Fruit fly (Drosophila melanogaster) whole organism, embryonic: ENCODE data around the gene CG7650.
A peak's percentile ranks its signal among the peaks of the same experiment; 100 is the strongest.

Experiments used
- Abd-B ChIP-seq: fragments of 200-800 bp; sonication (Bioruptor generic); optimal IDR thresholded peaks from 2 replicates; lab custom pipeline; 2018; ENCODE audit warnings: missing biosample characterization, mild to moderate bottlenecking, missing genetic modification characterization, moderate library complexity
- Awh ChIP-seq: fragments of 200-800 bp; sonication (Bioruptor generic); IDR thresholded peaks from 2 replicates; pipeline ENCODE4, ENCODE4 v1.3.6; 2022; ENCODE audit warnings: missing biosample characterization, missing genetic modification characterization
- CG10267 ChIP-seq: fragments of 200-800 bp; sonication (Bioruptor generic); optimal IDR thresholded peaks from 2 replicates; lab custom pipeline; 2018; ENCODE audit warnings: missing biosample characterization, mild to moderate bottlenecking, missing genetic modification characterization, moderate library complexity
- CG10543 ChIP-seq: fragments of 200-800 bp; sonication (Bioruptor generic); optimal IDR thresholded peaks from 3 replicates; lab custom pipeline; 2017; ENCODE audit warnings: missing biosample characterization, mild to moderate bottlenecking, missing genetic modification characterization, moderate library complexity
- CG12299 ChIP-seq: fragments of 200-800 bp; sonication (Bioruptor generic); optimal IDR thresholded peaks from 2 replicates; lab custom pipeline; 2018; ENCODE audit warnings: missing biosample characterization, mild to moderate bottlenecking, missing genetic modification characterization
- CG13123 ChIP-seq: fragments of 200-800 bp; sonication (Bioruptor generic); optimal IDR thresholded peaks from 2 replicates; lab custom pipeline; 2016; ENCODE audit warnings: missing biosample characterization, missing genetic modification characterization
- CG13894 ChIP-seq: fragments of 200-800 bp; sonication (Bioruptor generic); optimal IDR thresholded peaks from 3 replicates; lab custom pipeline; 2018; ENCODE audit warnings: missing biosample characterization, mild to moderate bottlenecking, missing genetic modification characterization, moderate library complexity
- CG14965 ChIP-seq: fragments of 200-800 bp; sonication (Bioruptor generic); optimal IDR thresholded peaks from 2 replicates; lab custom pipeline; 2016; ENCODE audit warnings: missing biosample characterization, missing genetic modification characterization, borderline replicate concordance
- CG17328 ChIP-seq: fragments of 200-800 bp; sonication (Bioruptor generic); IDR thresholded peaks from 2 replicates; pipeline ENCODE4 v1.3.6; 2022; ENCODE audit warnings: missing biosample characterization, missing genetic modification characterization
- CG17612 ChIP-seq: fragments of 200-800 bp; sonication (Bioruptor generic); IDR thresholded peaks from 2 replicates; pipeline ENCODE4 v1.3.6; 2022; ENCODE audit warnings: missing biosample characterization, missing genetic modification characterization
- CG18599 ChIP-seq: fragments of 200-800 bp; sonication (Bioruptor generic); optimal IDR thresholded peaks from 3 replicates; lab custom pipeline; 2017; ENCODE audit warnings: missing biosample characterization, missing genetic modification characterization, mild to moderate bottlenecking, moderate library complexity, missing genetic modification reagents
- CG32772 ChIP-seq: fragments of 200-800 bp; sonication (Bioruptor generic); IDR thresholded peaks from 2 replicates; pipeline ENCODE4 v1.3.6; 2022; ENCODE audit warnings: missing biosample characterization, missing genetic modification characterization
- CG34224 ChIP-seq: fragments of 200-800 bp; sonication (Bioruptor generic); IDR thresholded peaks from 3 replicates; pipeline ENCODE4 v1.3.6; 2022; ENCODE audit warnings: missing biosample characterization, missing genetic modification characterization; ENCODE audit not compliant: partially characterized antibody
- CG5245 ChIP-seq: fragments of 200-800 bp; sonication (Bioruptor generic); optimal IDR thresholded peaks from 3 replicates; lab custom pipeline; 2016; ENCODE audit warnings: missing biosample characterization, missing genetic modification characterization
- CG6272 ChIP-seq: fragments of 200-800 bp; sonication (Bioruptor generic); IDR thresholded peaks from 2 replicates; pipeline ENCODE4 v1.3.6; 2022; ENCODE audit warnings: missing biosample characterization, missing genetic modification characterization
- CG6654 ChIP-seq: fragments of 200-800 bp; sonication (Bioruptor generic); optimal IDR thresholded peaks from 2 replicates; lab custom pipeline; 2017; ENCODE audit warnings: missing biosample characterization, mild to moderate bottlenecking, missing genetic modification characterization
- CG7556 ChIP-seq: fragments of 200-800 bp; sonication (Bioruptor generic); optimal IDR thresholded peaks from 2 replicates; lab custom pipeline; 2017; ENCODE audit warnings: missing biosample characterization, mild to moderate bottlenecking, missing genetic modification characterization
- CG8089 ChIP-seq: fragments of 200-800 bp; sonication (Bioruptor generic); optimal IDR thresholded peaks from 3 replicates; lab custom pipeline; 2016; ENCODE audit warnings: missing biosample characterization, missing genetic modification characterization
- CTCF ChIP-seq: fragments of 200-800 bp; sonication (Bioruptor generic); optimal IDR thresholded peaks from 2 replicates; lab custom pipeline; 2017; ENCODE audit warnings: missing biosample characterization, mild to moderate bottlenecking, missing genetic modification characterization, moderate library complexity
- CoRest ChIP-seq: fragments of 200-800 bp; sonication (Bioruptor generic); optimal IDR thresholded peaks from 3 replicates; lab custom pipeline; 2018; ENCODE audit warnings: missing biosample characterization, mild to moderate bottlenecking, missing genetic modification characterization, moderate library complexity
- Dip2 ChIP-seq: fragments of 200-800 bp; sonication (Bioruptor generic); IDR thresholded peaks from 2 replicates; pipeline ENCODE4 v1.3.6; 2022; ENCODE audit warnings: missing biosample characterization, missing genetic modification characterization
- E2f2 ChIP-seq: fragments of 200-800 bp; sonication (Bioruptor generic); IDR thresholded peaks from 2 replicates; pipeline ENCODE4 v1.3.6; 2022; ENCODE audit warnings: missing biosample characterization, missing genetic modification characterization
- Elba2 ChIP-seq: fragments of 200-800 bp; sonication (Bioruptor generic); optimal IDR thresholded peaks from 3 replicates; lab custom pipeline; 2016; ENCODE audit warnings: missing biosample characterization, missing genetic modification characterization
- HHEX ChIP-seq: fragments of 200-800 bp; sonication (Bioruptor generic); optimal IDR thresholded peaks from 3 replicates; lab custom pipeline; 2017; ENCODE audit warnings: missing biosample characterization, mild to moderate bottlenecking, missing genetic modification characterization, missing genetic modification reagents
- HLHmδ ChIP-seq: fragments of 200-800 bp; sonication (Bioruptor generic); optimal IDR thresholded peaks from 2 replicates; lab custom pipeline; 2018; ENCODE audit warnings: missing biosample characterization, mild to moderate bottlenecking, missing genetic modification characterization, moderate library complexity
- MESR4 ChIP-seq: fragments of 200-800 bp; sonication (Bioruptor generic); optimal IDR thresholded peaks from 2 replicates; lab custom pipeline; 2018; ENCODE audit warnings: missing biosample characterization, mild to moderate bottlenecking, missing genetic modification characterization, moderate library complexity
- Med ChIP-seq: fragments of 200-800 bp; sonication (Bioruptor generic); peaks from one replicate; lab custom pipeline; 2016; ENCODE audit warnings: missing biosample characterization, missing genetic modification characterization, mild to moderate bottlenecking, inconsistent platforms, moderate library complexity
- PHDP ChIP-seq: fragments of 200-800 bp; sonication (Bioruptor generic); optimal IDR thresholded peaks from 3 replicates; lab custom pipeline; 2018; ENCODE audit warnings: missing biosample characterization, mild to moderate bottlenecking, missing genetic modification characterization, moderate library complexity
- Pdp1 ChIP-seq, 2 experiments: fragments of 200-800 bp; sonication (Bioruptor generic); optimal IDR thresholded peaks; 3 replicates each; lab custom pipeline; 2016; ENCODE audit warnings: missing biosample characterization in 2 of 2, missing genetic modification characterization in 2 of 2, mild to moderate bottlenecking in 1 of 2, moderate library complexity in 1 of 2
- Sry-δ ChIP-seq: fragments of 200-800 bp; sonication (Bioruptor generic); optimal IDR thresholded peaks from 2 replicates; lab custom pipeline; 2016; ENCODE audit warnings: missing biosample characterization, missing genetic modification characterization
- ara ChIP-seq: fragments of 200-800 bp; sonication (Bioruptor generic); IDR thresholded peaks from 2 replicates; pipeline ENCODE4 v1.3.6; 2022; ENCODE audit warnings: missing biosample characterization, missing genetic modification characterization
- bcd ChIP-seq: fragments of 200-800 bp; sonication (Bioruptor generic); optimal IDR thresholded peaks from 2 replicates; lab custom pipeline; 2017; ENCODE audit warnings: missing biosample characterization, mild to moderate bottlenecking, missing genetic modification characterization
- ci ChIP-seq: fragments of 200-800 bp; sonication (Bioruptor generic); IDR thresholded peaks from 3 replicates; pipeline ENCODE4 v1.3.6; 2022; ENCODE audit warnings: missing biosample characterization, missing genetic modification characterization
- crp ChIP-seq, 2 experiments: fragments of 200-800 bp; sonication (Bioruptor generic); optimal IDR thresholded peaks; 2 replicates in 1 of 2; 3 replicates in 1 of 2; lab custom pipeline; 2017; ENCODE audit warnings: missing biosample characterization in 2 of 2, missing genetic modification characterization in 2 of 2, mild to moderate bottlenecking in 1 of 2, moderate library complexity in 1 of 2
- dati ChIP-seq: fragments of 200-800 bp; sonication (Bioruptor generic); IDR thresholded peaks from 2 replicates; pipeline ENCODE4 v1.3.6; 2022; ENCODE audit warnings: missing biosample characterization, missing genetic modification characterization
- fd3F ChIP-seq: fragments of 200-800 bp; sonication (Bioruptor generic); optimal IDR thresholded peaks from 2 replicates; lab custom pipeline; 2018; ENCODE audit warnings: missing biosample characterization, mild to moderate bottlenecking, missing genetic modification characterization, moderate library complexity
- gfzf ChIP-seq: fragments of 200-800 bp; sonication (Bioruptor generic); optimal IDR thresholded peaks from 2 replicates; lab custom pipeline; 2016; ENCODE audit warnings: missing biosample characterization, mild to moderate bottlenecking, missing genetic modification characterization, moderate library complexity
- ham ChIP-seq: fragments of 200-800 bp; sonication (Bioruptor generic); IDR thresholded peaks from 2 replicates; pipeline ENCODE4 v1.3.6; 2022; ENCODE audit warnings: missing biosample characterization, missing genetic modification characterization
- inv ChIP-seq: fragments of 200-800 bp; sonication (Bioruptor generic); IDR thresholded peaks from 2 replicates; pipeline ENCODE4 v1.3.6; 2022; ENCODE audit warnings: missing biosample characterization, missing genetic modification characterization; ENCODE audit not compliant: partially characterized antibody
- lab ChIP-seq: fragments of 200-800 bp; sonication (Bioruptor generic); optimal IDR thresholded peaks from 3 replicates; lab custom pipeline; 2017; ENCODE audit warnings: missing biosample characterization, missing genetic modification characterization, mild to moderate bottlenecking, moderate library complexity, missing genetic modification reagents
- pnt ChIP-seq: fragments of 200-800 bp; sonication (Bioruptor generic); optimal IDR thresholded peaks from 3 replicates; lab custom pipeline; 2016; ENCODE audit warnings: missing biosample characterization, missing genetic modification characterization
- pzg ChIP-seq: fragments of 200-800 bp; sonication (Bioruptor generic); optimal IDR thresholded peaks from 3 replicates; lab custom pipeline; 2018; ENCODE audit warnings: missing biosample characterization, mild to moderate bottlenecking, missing genetic modification characterization, moderate library complexity
- ro ChIP-seq: fragments of 200-800 bp; sonication (Bioruptor generic); IDR thresholded peaks from 2 replicates; pipeline ENCODE4 v1.3.6; 2022; ENCODE audit warnings: missing biosample characterization, missing genetic modification characterization
- sim ChIP-seq: fragments of 200-800 bp; sonication (Bioruptor generic); IDR thresholded peaks from 2 replicates; pipeline ENCODE4 v1.3.6; 2022; ENCODE audit warnings: missing biosample characterization, missing genetic modification characterization
- unc-4 ChIP-seq: fragments of 200-800 bp; sonication (Bioruptor generic); IDR thresholded peaks from 2 replicates; pipeline ENCODE4 v1.3.6; 2022; ENCODE audit warnings: missing biosample characterization, missing genetic modification characterization; ENCODE audit not compliant: partially characterized antibody
- vvl ChIP-seq: fragments of 200-800 bp; sonication (Bioruptor generic); IDR thresholded peaks from 2 replicates; pipeline ENCODE4 v1.3.6; 2022; ENCODE audit warnings: missing biosample characterization, missing genetic modification characterization
- zfh1 ChIP-seq: fragments of 200-800 bp; sonication (Bioruptor generic); IDR thresholded peaks from 3 replicates; pipeline ENCODE4 v1.3.6; 2022; ENCODE audit warnings: missing biosample characterization, missing genetic modification characterization

CG7650 gene

DNA sequence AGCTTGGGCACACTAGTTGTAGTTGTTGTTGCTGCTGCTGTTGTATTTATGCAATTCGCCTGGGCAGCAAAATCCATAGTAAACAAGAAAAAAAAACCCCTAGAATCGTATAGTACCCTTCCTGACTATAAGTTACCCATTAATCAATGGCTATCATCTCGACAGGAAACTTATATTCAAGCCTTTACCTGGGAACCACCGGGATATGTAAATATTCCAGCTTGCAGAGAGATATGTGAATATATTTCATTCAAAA is 46.4 kb downstream of the CG7650 start:
- TF ChIP-seq Pdp1 (GFP tag; optimal IDR thresholded peaks at IDR 0.05; lab: Kevin White, UChicago) (peak in 1 of 2 experiments; percentile 95), CG6654 (GFP tag; lab: Kevin White, UChicago) (no peak), CG10543 (GFP tag; lab: Kevin White, UChicago) (no peak), CG18599 (GFP tag; lab: Kevin White, UChicago) (no peak), Sry-δ (no peak), CG34224 (GFP tag; lab: Robert Waterston, UW) (0 out of 3 replicates have a peak, but pooled peaks have one; percentile 4), MESR4 (GFP tag; lab: Kevin White, UChicago) (peak; percentile 6)

dm6 chr3L:15563058-15563850 is 46.9 kb downstream of the CG7650 start, which contains the start of the genes CG7739 and SCCRO:
CG7739 (minus strand) TSS chr3L:15563065.
SCCRO (plus strand) TSS chr3L:15563427.
- TF ChIP-seq ara (GFP tag; lab: Robert Waterston, UW) (no peak), ham (GFP tag; lab: Robert Waterston, UW) (peak; percentile 8; the same call in 1 of the 2 replicates), HLHmδ (no peak), bcd (no peak), inv (GFP tag; lab: Robert Waterston, UW) (peak; percentile 52; the same call in 1 of the 2 replicates), Abd-B (GFP tag; lab: Kevin White, UChicago) (peak; percentile 68), CG5245 (GFP tag; lab: Kevin White, UChicago) (peak; percentile 44), CG17328 (peak; percentile 65), CG6272 (GFP tag; lab: Robert Waterston, UW) (peak; percentile 64; the same call in 1 of the 2 replicates), CG10267 (tag; lab: Kevin White, UChicago) (peak; percentile 86), CG13894 (no peak), dati (GFP tag; lab: Robert Waterston, UW) (no peak), vvl (GFP tag; lab: Robert Waterston, UW) (peak; percentile 82), CG32772 (GFP tag; lab: Robert Waterston, UW) (peak; percentile 58), PHDP (peak; percentile 64), pnt (no peak), Med (peak; percentile 92), CTCF (GFP tag; lab: Kevin White, UChicago) (no peak), E2f2 (GFP tag; lab: Robert Waterston, UW) (peak; percentile 52), CoRest (tag; lab: Kevin White, UChicago) (peak; percentile 74), pzg (GFP tag; lab: Kevin White, UChicago) (peak; percentile 36), fd3F (GFP tag; lab: Kevin White, UChicago) (peak; percentile 59), CG13123 (no peak), CG17612 (0 out of 2 replicates have a peak, but pooled peaks have one; percentile 27), CG14965 (no peak), ro (no peak), Awh (GFP tag; lab: Robert Waterston, UW) (peak; percentile 46; the same call in 1 of the 2 replicates), lab (no peak), CG12299 (tag; lab: Kevin White, UChicago) (peak; percentile 22), crp (GFP tag; optimal IDR thresholded peaks at IDR 0.05; lab: Kevin White, UChicago) (peak in 1 of 2 experiments; percentile 70), HHEX (no peak), CG8089 (GFP tag; lab: Kevin White, UChicago) (no peak), Elba2 (GFP tag; lab: Kevin White, UChicago) (peak; percentile 89), sim (GFP tag; lab: Robert Waterston, UW) (no peak), CG7556 (GFP tag; lab: Kevin White, UChicago) (peak; percentile 33), ci (peak; percentile 66; the same call in 2 of the 3 replicates), zfh1 (GFP tag; lab: Robert Waterston, UW) (peak; percentile 64; the same call in 2 of the 3 replicates), gfzf (peak; percentile 66), unc-4 (GFP tag; lab: Robert Waterston, UW) (peak; percentile 59), Dip2 (no peak)
